Worm (Caenorhabditis elegans) whole organism, L1 larva: ENCODE measurements around the gene Y6E2A.1.

Experiments used
- C04F5.9 ChIP-seq: sonication (generic microtip); optimal IDR thresholded peaks from 2 replicates; lab custom pipeline; 2016; ENCODE audit warnings: missing genetic modification characterization, missing compliant biosample characterization
- C34B4.2 ChIP-seq: sonication (generic microtip); optimal IDR thresholded peaks from 2 replicates; lab custom pipeline; 2017; ENCODE audit warnings: mild to moderate bottlenecking, missing genetic modification characterization, missing compliant biosample characterization
- blmp-1 ChIP-seq: fragments of 150-350 bp; optimal IDR thresholded peaks from 2 replicates; lab custom pipeline; 2014; ENCODE audit warnings: missing biosample characterization, missing genetic modification characterization
- ceh-63 ChIP-seq: fragments of 200-800 bp; sonication (Bioruptor generic); optimal IDR thresholded peaks from 2 replicates; lab custom pipeline; 2018; ENCODE audit warnings: mild to moderate bottlenecking, missing genetic modification characterization, missing compliant biosample characterization
- dpl-1 ChIP-seq, 3 experiments: fragments of 150-350 bp in 2 of 3; sonication (generic microtip) in 1 of 3; optimal IDR thresholded peaks; 2 replicates each; lab custom pipeline; 2014 to 2017; ENCODE audit warnings: missing biosample characterization in 3 of 3, missing genetic modification characterization in 3 of 3, missing genetic modification reagents in 3 of 3
- dsc-1 ChIP-seq: sonication (generic microtip); optimal IDR thresholded peaks from 2 replicates; lab custom pipeline; 2016; ENCODE audit warnings: mild to moderate bottlenecking, missing genetic modification characterization, missing compliant biosample characterization
- efl-3 ChIP-seq: fragments of 200-800 bp; sonication (Bioruptor generic); optimal IDR thresholded peaks from 2 replicates; lab custom pipeline; 2018; ENCODE audit warnings: mild to moderate bottlenecking, missing genetic modification characterization, missing compliant biosample characterization
- elt-3 ChIP-seq, 6 experiments: fragments of 150-350 bp in 1 of 6; sonication (generic microtip); optimal IDR thresholded peaks; 2 replicates each; lab custom pipeline; 2017 to 2018; ENCODE audit warnings: missing biosample characterization in 6 of 6, missing genetic modification characterization in 6 of 6, inconsistent platforms in 1 of 6
- fkh-10 ChIP-seq: sonication (generic microtip); optimal IDR thresholded peaks from 2 replicates; lab custom pipeline; 2017; ENCODE audit warnings: missing biosample characterization, missing genetic modification reagents, missing genetic modification characterization
- fkh-8 ChIP-seq: sonication (generic microtip); optimal IDR thresholded peaks from 2 replicates; lab custom pipeline; 2016; ENCODE audit warnings: mild to moderate bottlenecking, missing genetic modification characterization, missing compliant biosample characterization
- hlh-17 ChIP-seq: fragments of 200-800 bp; sonication (Bioruptor generic); optimal IDR thresholded peaks from 2 replicates; lab custom pipeline; 2018; ENCODE audit warnings: missing genetic modification characterization, mild to moderate bottlenecking, missing compliant biosample characterization, moderate library complexity, borderline replicate concordance
- isw-1 ChIP-seq: fragments of 200-800 bp; sonication (Bioruptor generic); IDR thresholded peaks from 2 replicates; pipeline ENCODE4 v1.3.6; 2022; ENCODE audit warnings: missing genetic modification characterization, missing compliant biosample characterization
- lin-13 ChIP-seq: fragments of 150-350 bp; optimal IDR thresholded peaks from 2 replicates; lab custom pipeline; 2014; ENCODE audit warnings: missing biosample characterization, missing genetic modification reagents, missing genetic modification characterization
- lin-14 ChIP-seq: fragments of 200-800 bp; sonication (Bioruptor generic); optimal IDR thresholded peaks from 2 replicates; lab custom pipeline; 2018; ENCODE audit warnings: mild to moderate bottlenecking, missing genetic modification characterization, moderate library complexity, missing compliant biosample characterization
- lir-3 ChIP-seq: sonication (generic microtip); optimal IDR thresholded peaks from 2 replicates; lab custom pipeline; 2016; ENCODE audit warnings: mild to moderate bottlenecking, missing genetic modification characterization, moderate library complexity, missing compliant biosample characterization; ENCODE audit not compliant: poor library complexity
- nhr-12 ChIP-seq: sonication (generic microtip); optimal IDR thresholded peaks from 2 replicates; lab custom pipeline; 2017; ENCODE audit warnings: missing biosample characterization, missing genetic modification characterization
- nhr-20 ChIP-seq: sonication (generic microtip); optimal IDR thresholded peaks from 2 replicates; lab custom pipeline; 2016; ENCODE audit warnings: mild to moderate bottlenecking, missing genetic modification characterization, missing compliant biosample characterization
- nhr-237 ChIP-seq: fragments of 150-350 bp; optimal IDR thresholded peaks from 2 replicates; lab custom pipeline; 2014; ENCODE audit warnings: missing biosample characterization, missing genetic modification characterization
- nhr-71 ChIP-seq: sonication (generic microtip); optimal IDR thresholded peaks from 2 replicates; lab custom pipeline; 2016; ENCODE audit warnings: mild to moderate bottlenecking, missing genetic modification characterization, moderate library complexity, missing compliant biosample characterization
- nhr-76 ChIP-seq: sonication (generic microtip); optimal IDR thresholded peaks from 2 replicates; lab custom pipeline; 2017; ENCODE audit warnings: missing biosample characterization, missing genetic modification characterization
- nhr-77 ChIP-seq: fragments of 150-350 bp; optimal IDR thresholded peaks from 2 replicates; lab custom pipeline; 2014; ENCODE audit warnings: missing biosample characterization, missing genetic modification characterization
- nhr-84 ChIP-seq: sonication (generic microtip); optimal IDR thresholded peaks from 2 replicates; lab custom pipeline; 2017; ENCODE audit warnings: missing biosample characterization, missing genetic modification characterization
- pag-3 ChIP-seq: sonication (generic microtip); optimal IDR thresholded peaks from 2 replicates; lab custom pipeline; 2017; ENCODE audit warnings: missing genetic modification characterization, mild to moderate bottlenecking, missing compliant biosample characterization, antibody characterized with exemption, borderline replicate concordance; ENCODE audit not compliant: insufficient read depth
- pqm-1 ChIP-seq: sonication (generic microtip); optimal IDR thresholded peaks from 3 replicates; lab custom pipeline; 2017; ENCODE audit warnings: missing biosample characterization, missing genetic modification characterization
- snpc-4 ChIP-seq: fragments of 150-350 bp; optimal IDR thresholded peaks from 2 replicates; lab custom pipeline; 2014; ENCODE audit warnings: missing biosample characterization, missing genetic modification characterization
- snu-23 ChIP-seq: sonication (generic microtip); optimal IDR thresholded peaks from 2 replicates; lab custom pipeline; 2016; ENCODE audit warnings: missing genetic modification characterization, missing compliant biosample characterization
- sox-4 ChIP-seq: sonication (generic microtip); optimal IDR thresholded peaks from 2 replicates; lab custom pipeline; 2016; ENCODE audit warnings: missing genetic modification characterization, missing compliant biosample characterization
- swsn-7 ChIP-seq: sonication (generic microtip); optimal IDR thresholded peaks from 2 replicates; lab custom pipeline; 2016; ENCODE audit warnings: missing genetic modification characterization, missing compliant biosample characterization
- tbx-2 ChIP-seq: sonication (generic microtip); optimal IDR thresholded peaks from 2 replicates; lab custom pipeline; 2016; ENCODE audit warnings: missing genetic modification characterization, missing compliant biosample characterization
- unc-30 ChIP-seq: sonication (generic microtip); optimal IDR thresholded peaks from 2 replicates; lab custom pipeline; 2017; ENCODE audit warnings: missing biosample characterization, missing genetic modification characterization
- unc-62 ChIP-seq: fragments of 150-350 bp; optimal IDR thresholded peaks from 2 replicates; lab custom pipeline; 2014; ENCODE audit warnings: missing biosample characterization, missing genetic modification reagents, missing genetic modification characterization
- unc-98 ChIP-seq: fragments of 200-800 bp; sonication (Bioruptor generic); IDR thresholded peaks from 2 replicates; pipeline ENCODE4 v1.3.6; 2022; ENCODE audit warnings: missing genetic modification characterization, missing compliant biosample characterization
- xbp-1 ChIP-seq: sonication (generic microtip); optimal IDR thresholded peaks from 2 replicates; lab custom pipeline; 2016; ENCODE audit warnings: missing genetic modification characterization, missing compliant biosample characterization
- zag-1 ChIP-seq: fragments of 150-350 bp; optimal IDR thresholded peaks from 2 replicates; lab custom pipeline; 2014; ENCODE audit warnings: missing biosample characterization, missing genetic modification characterization
- zip-4 ChIP-seq: fragments of 200-800 bp; sonication (Bioruptor generic); optimal IDR thresholded peaks from 2 replicates; lab custom pipeline; 2018; ENCODE audit warnings: mild to moderate bottlenecking, missing genetic modification characterization, moderate library complexity, missing compliant biosample characterization
- ztf-4 ChIP-seq: fragments of 150-350 bp; optimal IDR thresholded peaks from 2 replicates; lab custom pipeline; 2014; ENCODE audit warnings: missing biosample characterization, missing genetic modification characterization

Gene Y6E2A.1

ce11 chrV:15699799-15700198 is 10.5 kb downstream of the Y6E2A.1 start, which contains the start of gene nhr-199:
nhr-199 (minus strand) TSS chrV:15699899.
- TF ChIP-seq nhr-20 (tag; lab: Kevin White, UChicago) (no peak), hlh-17 (no peak), efl-3 (GFP tag; lab: Kevin White, UChicago) (no peak), lin-13 (GFP tag; lab: Kevin White, UChicago) (no peak)

- no peak for TF ChIP-seq nhr-77 (tag; lab: Kevin White, UChicago)
- no peak for TF ChIP-seq zip-4 (GFP tag; lab: Kevin White, UChicago)
- TF ChIP-seq unc-30 (tag; lab: Kevin White, UChicago), result no peak
- TF ChIP-seq lir-3 (tag; lab: Kevin White, UChicago), result no peak
- TF ChIP-seq C34B4.2 (tag; lab: Kevin White, UChicago), result no peak
- TF ChIP-seq fkh-10 (GFP tag; lab: Kevin White, UChicago), result no peak
- no peak for TF ChIP-seq zag-1 (tag; lab: Kevin White, UChicago)
- TF ChIP-seq blmp-1 (tag; lab: Kevin White, UChicago), result no peak
- no peak for TF ChIP-seq tbx-2 (tag; lab: Kevin White, UChicago)
- TF ChIP-seq ceh-63 (GFP tag; lab: Kevin White, UChicago), result no peak
- TF ChIP-seq snpc-4 (tag; lab: Kevin White, UChicago), result no peak
- no peak for TF ChIP-seq nhr-20 (tag; lab: Kevin White, UChicago)
- no peak for TF ChIP-seq C04F5.9
- no peak for TF ChIP-seq nhr-237
- no peak for TF ChIP-seq xbp-1 (tag; lab: Kevin White, UChicago)
- no peak for TF ChIP-seq dsc-1
- TF ChIP-seq, all 84 proteins: peak for 0
These were observed 12.2 kb downstream of the Y6E2A.1 start, which contains the start of gene srx-29 for ce11 chrV:15698099-15698498. srx-29 (minus strand) TSS chrV:15698199.

- TF ChIP-seq unc-62, result no peak
- no peak for TF ChIP-seq C04F5.9
- TF ChIP-seq nhr-71, result peak; percentile 29
- no peak for TF ChIP-seq pag-3
- TF ChIP-seq swsn-7, result no peak
- peak; percentile 28 for TF ChIP-seq sox-4 (tag; lab: Kevin White, UChicago)
- TF ChIP-seq dsc-1, result peak; percentile 55
- peak; percentile 79 for TF ChIP-seq fkh-8
These were observed 16.6 kb downstream of the Y6E2A.1 start, which contains the start of gene nhr-198 for ce11 chrV:15693682-15694081. nhr-198 (plus strand) TSS chrV:15693994.

DNA sequence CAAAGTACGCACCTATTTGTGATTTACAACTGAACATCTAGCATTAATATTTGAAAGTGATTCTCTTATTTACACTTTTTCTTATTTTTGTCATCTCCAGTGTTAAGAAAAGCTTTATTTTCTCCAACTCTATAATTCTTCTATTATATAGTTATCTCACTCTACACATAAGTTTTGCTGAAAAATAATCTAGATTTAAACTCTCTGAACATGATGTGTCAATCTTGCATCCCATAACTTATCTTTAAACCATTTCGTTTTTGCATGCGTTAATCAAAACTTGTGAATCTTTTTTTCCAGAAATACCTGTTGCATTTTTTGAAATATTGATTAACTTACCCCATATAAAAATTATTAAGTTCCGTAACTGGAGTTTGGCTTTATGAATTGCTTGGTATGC is 20.3 kb downstream of the Y6E2A.1 start, which contains the start of gene nhr-268:
TSS of gene nhr-268 (plus strand) at position 301 of the 400 bp plus-strand sequence.
- TF ChIP-seq dpl-1 (GFP tag; optimal IDR thresholded peaks at IDR 0.05; lab: Kevin White, UChicago) (no peak), pqm-1 (tag; lab: Kevin White, UChicago) (no peak), snu-23 (GFP tag; lab: Kevin White, UChicago) (no peak), efl-3 (GFP tag; lab: Kevin White, UChicago) (no peak), blmp-1 (tag; lab: Kevin White, UChicago) (no peak), xbp-1 (tag; lab: Kevin White, UChicago) (no peak), nhr-84 (tag; lab: Kevin White, UChicago) (no peak), nhr-76 (no peak), nhr-12 (no peak), fkh-8 (no peak), ztf-4 (tag; lab: Kevin White, UChicago) (no peak), elt-3 (tag; optimal IDR thresholded peaks at IDR 0.05; lab: Kevin White, UChicago) (no peak), unc-98 (GFP tag; lab: Robert Waterston, UW) (no peak), isw-1 (GFP tag; lab: Robert Waterston, UW) (no peak), snpc-4 (tag; lab: Kevin White, UChicago) (no peak), nhr-71 (no peak), lin-14 (GFP tag; lab: Kevin White, UChicago) (no peak)
